Worm (Caenorhabditis elegans) whole organism, L4 larva: ENCODE data around the gene C42D8.1.

ENCODE experiments used
- Y48G9A.11 ChIP-seq: fragments of 200-800 bp; sonication (Bioruptor generic); IDR thresholded peaks from 2 replicates; pipeline ENCODE4 v1.3.6; 2022; ENCODE audit warnings: missing genetic modification reagents, missing genetic modification characterization, missing compliant biosample characterization
- ZK546.5 ChIP-seq, 2 experiments: sonication (generic microtip); optimal IDR thresholded peaks; 2 replicates each; lab custom pipeline; 2017; ENCODE audit warnings: missing biosample characterization in 2 of 2, missing genetic modification characterization in 2 of 2
- aha-1 ChIP-seq: fragments of 150-350 bp; peaks from one replicate; lab custom pipeline; 2014; ENCODE audit warnings: missing biosample characterization, missing genetic modification characterization
- attf-4 ChIP-seq: sonication (generic microtip); optimal IDR thresholded peaks from 3 replicates; lab custom pipeline; 2017; ENCODE audit warnings: missing biosample characterization, missing genetic modification characterization
- ceh-32 ChIP-seq: sonication (generic microtip); optimal IDR thresholded peaks from 2 replicates; lab custom pipeline; 2016; ENCODE audit warnings: mild to moderate bottlenecking, missing genetic modification characterization, missing compliant biosample characterization; ENCODE audit not compliant: poor library complexity
- ces-1 ChIP-seq: fragments of 150-350 bp; sonication (generic microtip); optimal IDR thresholded peaks from 4 replicates; lab custom pipeline; 2014; ENCODE audit warnings: missing biosample characterization, missing genetic modification reagents, missing genetic modification characterization
- cey-2 ChIP-seq: sonication (generic microtip); optimal IDR thresholded peaks from 3 replicates; lab custom pipeline; 2017; ENCODE audit warnings: missing genetic modification characterization, mild to moderate bottlenecking, missing compliant biosample characterization, antibody characterized with exemption, borderline replicate concordance; ENCODE audit not compliant: insufficient read depth
- ctbp-1 ChIP-seq: fragments of 200-800 bp; sonication (Bioruptor generic); IDR thresholded peaks from 2 replicates; pipeline ENCODE4 v1.3.6; 2022; ENCODE audit warnings: missing genetic modification reagents, missing genetic modification characterization, missing compliant biosample characterization
- daf-12 ChIP-seq: fragments of 150-350 bp; optimal IDR thresholded peaks from 2 replicates; lab custom pipeline; 2014; ENCODE audit warnings: missing biosample characterization, missing genetic modification reagents, missing genetic modification characterization
- daf-16 ChIP-seq, 3 experiments: sonication (generic microtip); optimal IDR thresholded peaks; 2 replicates each; lab custom pipeline; 2016 to 2017; ENCODE audit warnings: missing genetic modification characterization in 3 of 3, missing genetic modification reagents in 3 of 3, mild to moderate bottlenecking in 2 of 3, missing compliant biosample characterization in 2 of 3, missing biosample characterization in 1 of 3, moderate library complexity in 1 of 3
- daf-19 ChIP-seq: fragments of 200-800 bp; sonication (Bioruptor generic); conservative IDR thresholded peaks from 2 replicates; pipeline ENCODE4 v1.3.6; 2022; ENCODE audit warnings: missing genetic modification characterization, missing compliant biosample characterization
- daf-8 ChIP-seq: fragments of 200-800 bp; sonication (Bioruptor generic); IDR thresholded peaks from 2 replicates; pipeline ENCODE4 v1.3.6; 2022; ENCODE audit warnings: missing genetic modification characterization, missing compliant biosample characterization
- dmd-6 ChIP-seq: fragments of 200-800 bp; sonication (Bioruptor generic); IDR thresholded peaks from 2 replicates; pipeline ENCODE4 v1.3.6; 2022; ENCODE audit warnings: missing genetic modification reagents, missing genetic modification characterization, missing compliant biosample characterization
- dmd-9 ChIP-seq: fragments of 200-800 bp; sonication (Bioruptor generic); IDR thresholded peaks from 2 replicates; pipeline ENCODE4 v1.3.6; 2022; ENCODE audit warnings: missing genetic modification reagents, missing genetic modification characterization, missing compliant biosample characterization
- duxl-1 ChIP-seq: sonication (generic microtip); optimal IDR thresholded peaks from 2 replicates; lab custom pipeline; 2016; ENCODE audit warnings: mild to moderate bottlenecking, missing genetic modification characterization, moderate library complexity, missing compliant biosample characterization; ENCODE audit not compliant: poor library complexity
- fkh-10 ChIP-seq: fragments of 150-350 bp; optimal IDR thresholded peaks from 2 replicates; lab custom pipeline; 2014; ENCODE audit warnings: missing biosample characterization, missing genetic modification reagents, missing genetic modification characterization
- fos-1 ChIP-seq: fragments of 150-350 bp; optimal IDR thresholded peaks from 2 replicates; lab custom pipeline; 2014; ENCODE audit warnings: missing biosample characterization, missing genetic modification characterization
- gei-8 ChIP-seq: fragments of 200-800 bp; sonication (Bioruptor generic); optimal IDR thresholded peaks from 2 replicates; lab custom pipeline; 2018; ENCODE audit warnings: mild to moderate bottlenecking, missing genetic modification characterization, missing compliant biosample characterization
- hif-1 ChIP-seq, 2 experiments: sonication (generic microtip); optimal IDR thresholded peaks; 2 replicates each; lab custom pipeline; 2016 to 2017; ENCODE audit warnings: missing compliant biosample characterization in 2 of 2, missing genetic modification characterization in 2 of 2, missing genetic modification reagents in 2 of 2, missing genotype in 2 of 2, mild to moderate bottlenecking in 1 of 2
- hlh-30 ChIP-seq: sonication (generic microtip); optimal IDR thresholded peaks from 2 replicates; lab custom pipeline; 2017; ENCODE audit warnings: antibody characterized with exemption, mild to moderate bottlenecking, missing genetic modification characterization, missing compliant biosample characterization; ENCODE audit not compliant: insufficient read depth
- hmg-1.1 ChIP-seq: fragments of 200-800 bp; sonication (Bioruptor generic); IDR thresholded peaks from 2 replicates; pipeline ENCODE4 v1.3.6; 2022; ENCODE audit warnings: missing genetic modification reagents, missing genetic modification characterization, missing compliant biosample characterization
- lin-13 ChIP-seq: fragments of 150-350 bp; optimal IDR thresholded peaks from 2 replicates; lab custom pipeline; 2014; ENCODE audit warnings: missing biosample characterization, missing genetic modification reagents, missing genetic modification characterization
- lin-15B ChIP-seq: fragments of 150-350 bp; sonication (generic microtip); optimal IDR thresholded peaks from 3 replicates; lab custom pipeline; 2014; ENCODE audit warnings: missing biosample characterization, missing genetic modification characterization
- lsy-2 ChIP-seq, 2 experiments: fragments of 150-350 bp in 1 of 2; sonication (generic microtip) in 1 of 2; optimal IDR thresholded peaks; 2 replicates each; lab custom pipeline; 2014 to 2017; ENCODE audit warnings: missing biosample characterization in 2 of 2, missing genetic modification characterization in 2 of 2
- madf-9 ChIP-seq: fragments of 200-800 bp; sonication (Bioruptor generic); conservative IDR thresholded peaks from 2 replicates; pipeline ENCODE4 v1.3.6; 2022; ENCODE audit warnings: missing genetic modification reagents, missing genetic modification characterization, missing compliant biosample characterization
- mes-2 ChIP-seq: sonication (generic microtip); optimal IDR thresholded peaks from 2 replicates; lab custom pipeline; 2016; ENCODE audit warnings: missing genotype, mild to moderate bottlenecking, missing genetic modification characterization, missing compliant biosample characterization; ENCODE audit not compliant: poor library complexity, severe bottlenecking
- mxl-3 ChIP-seq: fragments of 200-800 bp; sonication (Bioruptor generic); optimal IDR thresholded peaks from 2 replicates; lab custom pipeline; 2018; ENCODE audit warnings: mild to moderate bottlenecking, missing genetic modification characterization, missing compliant biosample characterization
- nhr-10 ChIP-seq: fragments of 150-350 bp; optimal IDR thresholded peaks from 2 replicates; lab custom pipeline; 2014; ENCODE audit warnings: missing biosample characterization, missing genetic modification characterization
- nhr-11 ChIP-seq: fragments of 150-350 bp; optimal IDR thresholded peaks from 2 replicates; lab custom pipeline; 2014; ENCODE audit warnings: missing biosample characterization, missing genetic modification characterization
- nhr-25 ChIP-seq: sonication (generic microtip); optimal IDR thresholded peaks from 2 replicates; lab custom pipeline; 2017; ENCODE audit warnings: missing genetic modification characterization, mild to moderate bottlenecking, missing compliant biosample characterization, antibody characterized with exemption, moderate library complexity, borderline replicate concordance; ENCODE audit not compliant: insufficient read depth
- nhr-28 ChIP-seq: fragments of 150-350 bp; optimal IDR thresholded peaks from 2 replicates; lab custom pipeline; 2014; ENCODE audit warnings: missing biosample characterization, missing genetic modification characterization
- nhr-48 ChIP-seq: sonication (generic microtip); optimal IDR thresholded peaks from 2 replicates; lab custom pipeline; 2016; ENCODE audit warnings: mild to moderate bottlenecking, missing genetic modification characterization, missing compliant biosample characterization
- nhr-6 ChIP-seq: fragments of 150-350 bp; optimal IDR thresholded peaks from 2 replicates; lab custom pipeline; 2014; ENCODE audit warnings: missing biosample characterization, missing genetic modification characterization
- pha-4 ChIP-seq, 2 experiments: fragments of 150-350 bp in 1 of 2; fragments of 200-800 bp in 1 of 2; sonication (Bioruptor generic) in 1 of 2; IDR thresholded peaks in 1 of 2; optimal IDR thresholded peaks in 1 of 2; 2 replicates each; pipeline versions ENCODE4 v1.3.6 to Lab custom; 2014 to 2022; ENCODE audit warnings: missing genetic modification characterization in 2 of 2, missing genetic modification reagents in 2 of 2, missing biosample characterization in 1 of 2, missing compliant biosample characterization in 1 of 2
- pqm-1 ChIP-seq: sonication (generic microtip); optimal IDR thresholded peaks from 2 replicates; lab custom pipeline; 2017; ENCODE audit warnings: missing biosample characterization, missing genetic modification characterization
- sdz-12 ChIP-seq: fragments of 200-800 bp; sonication (Bioruptor generic); optimal IDR thresholded peaks from 2 replicates; lab custom pipeline; 2018; ENCODE audit warnings: mild to moderate bottlenecking, missing genetic modification characterization, missing compliant biosample characterization
- snpc-1.2 ChIP-seq: fragments of 200-800 bp; sonication (Bioruptor generic); IDR thresholded peaks from 2 replicates; pipeline ENCODE4 v1.3.6; 2022; ENCODE audit warnings: missing genetic modification reagents, missing genetic modification characterization, missing compliant biosample characterization
- zfp-2 ChIP-seq: sonication (generic microtip); optimal IDR thresholded peaks from 2 replicates; lab custom pipeline; 2016; ENCODE audit warnings: mild to moderate bottlenecking, missing genetic modification characterization, missing compliant biosample characterization

Gene C42D8.1

DNA sequence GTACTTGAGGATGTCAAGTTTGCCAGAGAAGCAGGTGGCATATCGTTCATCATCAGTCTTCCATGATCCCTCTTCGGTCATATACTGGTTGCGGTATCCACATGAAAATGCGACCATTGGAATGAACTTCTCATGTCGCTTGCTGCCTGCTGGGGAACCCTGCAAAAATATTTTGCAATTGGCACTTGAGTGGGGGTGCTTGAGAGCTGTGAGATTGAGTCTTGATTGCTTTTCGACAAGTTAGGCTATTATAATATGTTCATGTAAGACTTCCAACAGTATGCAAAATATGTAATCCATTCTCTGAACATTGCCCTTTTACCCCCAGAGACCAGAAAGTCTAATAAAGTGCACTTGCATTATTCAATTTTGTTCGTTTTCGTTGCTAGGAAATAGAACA lies 6.9 kb downstream of the C42D8.1 start:
- TF ChIP-seq ZK546.5 (tag; optimal IDR thresholded peaks at IDR 0.05; lab: Kevin White, UChicago) (no peak), pha-4 (GFP tag; IDR thresholded peaks at IDR 0.05; lab: Robert Waterston, UW) (no peak), pha-4 (tag; optimal IDR thresholded peaks at IDR 0.05; lab: Kevin White, UChicago) (no peak), duxl-1 (no peak), gei-8 (GFP tag; lab: Kevin White, UChicago) (no peak), fos-1 (tag; lab: Kevin White, UChicago) (no peak), nhr-48 (tag; lab: Kevin White, UChicago) (no peak), lin-13 (no peak), aha-1 (tag; lab: Kevin White, UChicago) (no peak), nhr-28 (tag; lab: Kevin White, UChicago) (no peak), pqm-1 (no peak), hif-1 (tag; optimal IDR thresholded peaks at IDR 0.05; lab: Kevin White, UChicago) (no peak), sdz-12 (no peak), nhr-10 (tag; lab: Kevin White, UChicago) (no peak), attf-4 (tag; lab: Kevin White, UChicago) (no peak), Y48G9A.11 (GFP tag; lab: Robert Waterston, UW) (no peak), cey-2 (tag; lab: Kevin White, UChicago) (no peak)
- TF ChIP-seq, all 104 proteins: peak for 0

- TF ChIP-seq hmg-1.1 (0 out of 2 replicates have a peak, but pooled peaks have one; percentile 17), lin-15B (tag; lab: Kevin White, UChicago) (no peak), nhr-25 (tag; lab: Kevin White, UChicago) (peak; percentile 16), nhr-28 (tag; lab: Kevin White, UChicago) (peak; percentile 70), daf-16 (GFP tag; optimal IDR thresholded peaks at IDR 0.05; lab: Kevin White, UChicago) (no peak), daf-16 (tag; optimal IDR thresholded peaks at IDR 0.05; lab: Kevin White, UChicago) (peak; percentile 2), daf-8 (GFP tag; lab: Robert Waterston, UW) (no peak), mxl-3 (GFP tag; lab: Kevin White, UChicago) (peak; percentile 14), daf-19 (GFP tag; lab: Robert Waterston, UW) (no peak), hlh-30 (tag; lab: Kevin White, UChicago) (peak; percentile 23), dmd-6 (GFP tag; lab: Robert Waterston, UW) (peak; percentile 19; the same call in 1 of the 2 replicates)
Observed at ce11 chrX:5116816-5117459, 7.6 kb downstream of the C42D8.1 start, which contains the start of gene apl-1. apl-1 (minus strand) TSS chrX:5116866.

- TF ChIP-seq nhr-6 (tag; lab: Kevin White, UChicago) (no peak), mes-2 (tag; lab: Kevin White, UChicago) (peak; percentile 9), ces-1 (GFP tag; lab: Kevin White, UChicago) (peak; percentile 95), snpc-1.2 (no peak), daf-12 (tag; lab: Kevin White, UChicago) (no peak), aha-1 (tag; lab: Kevin White, UChicago) (peak; percentile 29), madf-9 (GFP tag; lab: Robert Waterston, UW) (no peak), fkh-10 (GFP tag; lab: Kevin White, UChicago) (peak; percentile 49), dmd-6 (GFP tag; lab: Robert Waterston, UW) (0 out of 2 replicates have a peak, but pooled peaks have one; percentile 6), zfp-2 (tag; lab: Kevin White, UChicago) (no peak), ceh-32 (tag; lab: Kevin White, UChicago) (no peak), lsy-2 (tag; optimal IDR thresholded peaks at IDR 0.05; lab: Kevin White, UChicago) (peak in 1 of 2 experiments; percentile 52), ctbp-1 (GFP tag; lab: Robert Waterston, UW) (peak; percentile 73), dmd-9 (no peak), lin-13 (no peak), nhr-11 (no peak)
Observed at ce11 chrX:5117571-5117970, 8.3 kb downstream of the C42D8.1 start.
